Worm (Caenorhabditis elegans) whole organism, young adult: Measurements from ENCODE around the gene idpp-11.

Source experiments
- K11D2.4 ChIP-seq: fragments of 200-800 bp; sonication (Bioruptor generic); IDR thresholded peaks from 2 replicates; pipeline ENCODE4 v1.3.6; 2022; ENCODE audit warnings: missing genetic modification reagents, missing genetic modification characterization, missing compliant biosample characterization
- Y56A3A.18 ChIP-seq: fragments of 200-800 bp; sonication (Bioruptor generic); IDR thresholded peaks from 2 replicates; pipeline ENCODE4 v1.3.6; 2022; ENCODE audit warnings: missing genetic modification reagents, missing genetic modification characterization, missing compliant biosample characterization
- ama-1 ChIP-seq, 3 experiments: fragments of 150-350 bp in 1 of 3; sonication (generic microtip) in 2 of 3; optimal IDR thresholded peaks; 2 replicates each; lab custom pipeline; 2014 to 2018; ENCODE audit warnings: missing biosample characterization in 2 of 3, missing genetic modification characterization in 2 of 3, missing genetic modification reagents in 2 of 3
- ceh-100 ChIP-seq: fragments of 200-800 bp; sonication (Bioruptor generic); IDR thresholded peaks from 2 replicates; pipeline ENCODE4 v1.3.6; 2022; ENCODE audit warnings: missing genetic modification reagents, missing genetic modification characterization, missing compliant biosample characterization
- ceh-40 ChIP-seq: fragments of 200-800 bp; sonication (Bioruptor generic); IDR thresholded peaks from 2 replicates; pipeline ENCODE4 v1.3.6; 2022; ENCODE audit warnings: missing genetic modification characterization, missing compliant biosample characterization
- ekl-4 ChIP-seq: fragments of 200-800 bp; sonication (Bioruptor generic); IDR thresholded peaks from 2 replicates; pipeline ENCODE4 v1.3.6; 2022; ENCODE audit warnings: missing genetic modification reagents, missing genetic modification characterization, missing compliant biosample characterization
- hlh-12 ChIP-seq: sonication (generic microtip); optimal IDR thresholded peaks from 2 replicates; lab custom pipeline; 2016; ENCODE audit warnings: missing genetic modification characterization, missing compliant biosample characterization
- nhr-90 ChIP-seq: sonication (generic microtip); optimal IDR thresholded peaks from 2 replicates; lab custom pipeline; 2016; ENCODE audit warnings: missing genotype, mild to moderate bottlenecking, missing genetic modification characterization, missing compliant biosample characterization
- unc-130 ChIP-seq: sonication (generic microtip); optimal IDR thresholded peaks from 2 replicates; lab custom pipeline; 2016; ENCODE audit warnings: missing genetic modification reagents, missing genetic modification characterization, missing compliant biosample characterization
- zim-3 ChIP-seq: sonication (generic microtip); optimal IDR thresholded peaks from 2 replicates; lab custom pipeline; 2017; ENCODE audit warnings: mild to moderate bottlenecking, missing genetic modification characterization, moderate library complexity, missing compliant biosample characterization

DNA sequence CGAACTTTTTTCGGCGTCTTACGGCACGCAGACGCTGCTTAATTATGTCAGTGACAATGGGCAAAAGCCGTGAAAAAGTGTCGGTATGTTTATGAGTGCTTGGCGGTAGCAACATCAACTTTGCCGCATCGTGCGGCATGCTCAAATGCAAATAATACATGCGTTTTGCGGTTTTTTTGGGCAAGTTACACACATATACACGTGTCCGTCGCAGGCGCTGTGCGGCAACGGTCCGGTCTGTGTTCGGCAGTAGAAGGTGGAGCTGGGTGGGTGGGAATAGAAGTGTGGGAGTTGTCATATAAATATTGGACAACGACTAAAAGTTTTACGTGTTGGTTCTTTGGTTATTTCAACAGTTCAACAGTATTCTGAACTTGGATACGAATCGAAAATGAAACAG lies at the start of gene idpp-11:
- no peak for TF ChIP-seq hlh-12 (tag; lab: Kevin White, UChicago)
- TF ChIP-seq ama-1 (optimal IDR thresholded peaks at IDR 0.05; lab: Kevin White, UChicago), result no peak
- no peak for TF ChIP-seq ama-1 (GFP tag; optimal IDR thresholded peaks at IDR 0.05; lab: Kevin White, UChicago)
- TF ChIP-seq nhr-90, result no peak
- no peak for TF ChIP-seq K11D2.4 (GFP tag; lab: Robert Waterston, UW)
- TF ChIP-seq unc-130 (GFP tag; lab: Kevin White, UChicago), result no peak
- TF ChIP-seq zim-3 (tag; lab: Kevin White, UChicago), result no peak
- TF ChIP-seq Y56A3A.18 (GFP tag; lab: Robert Waterston, UW), result no peak
- TF ChIP-seq ceh-40 (GFP tag; lab: Robert Waterston, UW), result no peak
- TF ChIP-seq ekl-4 (GFP tag; lab: Robert Waterston, UW), result no peak
- TF ChIP-seq ceh-100, result no peak
